Worm (Caenorhabditis elegans): ENCODE data around the gene Y54G2A.44.

- TF ChIP-seq Y95B8A.8 (GFP tag; IDR thresholded peaks at IDR 0.05) (no peak), ceh-58 (GFP tag; IDR thresholded peaks at IDR 0.05) (no peak), snpc-4 (GFP tag; optimal IDR thresholded peaks at IDR 0.05) (peak; percentile 59), snpc-4 (tag; optimal IDR thresholded peaks at IDR 0.05) (peak in 3 of 4 experiments; percentile 15 to 56 (median 26)), nhr-90 (tag; optimal IDR thresholded peaks at IDR 0.05) (peak; percentile 71), pha-4 (tag; optimal IDR thresholded peaks at IDR 0.05) (no peak), lin-54 (GFP tag; optimal IDR thresholded peaks at IDR 0.05) (peak; percentile 29), unc-62 (GFP tag; optimal IDR thresholded peaks at IDR 0.05) (no peak), aptf-3 (GFP tag; IDR thresholded peaks at IDR 0.05) (no peak), attf-3 (GFP tag; conservative IDR thresholded peaks at IDR 0.05) (no peak; the same call in 1 of the 2 replicates), die-1 (tag; optimal IDR thresholded peaks at IDR 0.05) (peak; percentile 71), nhr-80 (tag; optimal IDR thresholded peaks at IDR 0.05) (peak; percentile 23), dpff-1 (tag; optimal IDR thresholded peaks at IDR 0.05) (no peak), repo-1 (tag; optimal IDR thresholded peaks at IDR 0.05) (no peak)
Measured at ce11 chrIV:2801004-2801403, 654 bp upstream of the Y54G2A.44 start.

All from whole organism, young adult.